Worm (Caenorhabditis elegans) whole organism, L1 larva: ENCODE results near the gene glb-23.

Source experiments
- nhr-11 ChIP-seq: fragments of 150-350 bp; optimal IDR thresholded peaks from 2 replicates; lab custom pipeline; 2014; ENCODE audit warnings: missing biosample characterization, missing genetic modification characterization
- snu-23 ChIP-seq: sonication (generic microtip); optimal IDR thresholded peaks from 2 replicates; lab custom pipeline; 2016; ENCODE audit warnings: missing genetic modification characterization, missing compliant biosample characterization
- unc-62 ChIP-seq: fragments of 150-350 bp; optimal IDR thresholded peaks from 2 replicates; lab custom pipeline; 2014; ENCODE audit warnings: missing biosample characterization, missing genetic modification reagents, missing genetic modification characterization

DNA sequence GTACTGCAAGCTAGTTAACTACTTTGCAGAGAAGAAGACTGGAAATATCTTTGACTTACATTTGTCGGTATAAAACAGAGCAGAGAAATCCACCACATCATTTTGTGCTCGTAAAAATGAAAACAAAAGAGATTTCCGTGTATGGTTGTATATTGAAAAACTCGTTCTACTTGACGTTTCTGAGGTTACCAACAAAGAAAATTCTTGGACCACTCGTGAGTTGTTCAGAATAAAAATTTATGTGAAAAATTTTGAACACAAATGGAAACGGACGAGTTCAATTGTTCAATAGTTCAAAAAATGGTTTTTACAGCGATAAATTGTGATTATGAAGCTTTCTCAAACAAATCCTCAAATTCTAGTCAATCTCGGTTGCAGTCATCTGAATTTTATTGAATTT, 34.7 kb downstream of the glb-23 start, which contains the start of gene clec-179:
- TF ChIP-seq unc-62 (GFP tag; lab: Kevin White, UChicago) (no peak), snu-23 (GFP tag; lab: Kevin White, UChicago) (no peak), nhr-11 (no peak)
